Fruit fly (Drosophila melanogaster): ENCODE data around the gene Grip163.

DNA sequence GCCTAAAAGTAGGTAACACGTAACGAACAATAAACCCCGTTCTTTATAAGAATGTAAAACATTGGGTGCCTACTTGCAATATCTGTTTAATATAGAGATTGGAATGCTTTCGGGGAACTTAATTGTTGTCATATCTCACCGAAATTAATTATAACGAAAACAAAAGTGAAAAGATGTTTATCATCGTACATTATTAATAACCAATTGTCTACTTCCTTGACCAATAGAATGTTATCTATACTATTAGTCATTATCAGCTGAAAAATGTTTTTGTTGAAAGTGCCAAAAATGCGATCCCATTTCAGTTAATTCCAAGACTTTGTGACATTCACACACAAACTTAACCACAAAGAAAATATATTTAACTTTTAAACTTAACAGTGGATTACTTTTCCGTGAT is 44.2 kb downstream of the Grip163 start, which contains the start of gene CG7248:
- TF ChIP-seq gl (tag; optimal IDR thresholded peaks at IDR 0.05), result no peak
- no peak for TF ChIP-seq CG9948 (tag; optimal IDR thresholded peaks at IDR 0.05)
- no peak for TF ChIP-seq CG13204 (GFP tag; optimal IDR thresholded peaks at IDR 0.05)
- TF ChIP-seq EcR (GFP tag; optimal IDR thresholded peaks at IDR 0.05), result no peak
- TF ChIP-seq CG8301 (tag; optimal IDR thresholded peaks at IDR 0.05), result no peak
- TF ChIP-seq CG14655 (GFP tag; optimal IDR thresholded peaks at IDR 0.05), result no peak
- no peak for TF ChIP-seq D1 (tag; optimal IDR thresholded peaks at IDR 0.05)
- TF ChIP-seq CG34367 (tag; optimal IDR thresholded peaks at IDR 0.05), result no peak
- no peak for TF ChIP-seq Ets98B (GFP tag; IDR thresholded peaks at IDR 0.05)

Data from whole organism, pupa.